Worm (Caenorhabditis elegans): ENCODE data around the gene gop-3.
A peak's percentile ranks its signal among the peaks of the same experiment; 100 is the strongest.

The gop-3 gene

ce11 chrIII:5230415-5230814 lies 30.1 kb upstream of the gop-3 start, which contains the start of gene prmt-5:
Gene prmt-5, plus strand, starts transcription at chrIII:5230555.
- no peak for TF ChIP-seq ceh-28 (tag; optimal IDR thresholded peaks at IDR 0.05)
- TF ChIP-seq eor-1 (tag; optimal IDR thresholded peaks at IDR 0.05): no peak
- TF ChIP-seq egl-5 (tag; optimal IDR thresholded peaks at IDR 0.05): no peak
- no peak for TF ChIP-seq tbx-2 (tag; optimal IDR thresholded peaks at IDR 0.05)
- no peak for TF ChIP-seq sea-2 (GFP tag; optimal IDR thresholded peaks at IDR 0.05)
- TF ChIP-seq lin-15B (tag; optimal IDR thresholded peaks at IDR 0.05): no peak
- TF ChIP-seq nhr-28 (tag; optimal IDR thresholded peaks at IDR 0.05): no peak
- no peak for TF ChIP-seq jun-1 (tag; optimal IDR thresholded peaks at IDR 0.05)
- TF ChIP-seq R02D3.7 (tag; optimal IDR thresholded peaks at IDR 0.05): no peak
- no peak for TF ChIP-seq nhr-237 (tag; optimal IDR thresholded peaks at IDR 0.05)
- TF ChIP-seq fos-1 (tag; optimal IDR thresholded peaks at IDR 0.05): no peak
- TF ChIP-seq unc-62 (GFP tag; optimal IDR thresholded peaks at IDR 0.05): no peak
- no peak for TF ChIP-seq fkh-10 (GFP tag; optimal IDR thresholded peaks at IDR 0.05)
- TF ChIP-seq elt-3 (tag; optimal IDR thresholded peaks at IDR 0.05): peak in 1 of 3 experiments; percentile 13
- TF ChIP-seq pha-4 (tag; optimal IDR thresholded peaks at IDR 0.05): peak; percentile 13
- peak; percentile 35 for TF ChIP-seq nhr-23 (tag; optimal IDR thresholded peaks at IDR 0.05)
- no peak for TF ChIP-seq hmg-11 (tag; optimal IDR thresholded peaks at IDR 0.05)
- TF ChIP-seq nhr-12 (tag; optimal IDR thresholded peaks at IDR 0.05): no peak
- TF ChIP-seq skn-1 (tag; optimal IDR thresholded peaks at IDR 0.05): no peak
- TF ChIP-seq zag-1 (tag; optimal IDR thresholded peaks at IDR 0.05): no peak
- TF ChIP-seq mdl-1 (tag; optimal IDR thresholded peaks at IDR 0.05): no peak
- no peak for TF ChIP-seq ZK546.5 (tag; optimal IDR thresholded peaks at IDR 0.05)
- TF ChIP-seq fkh-2 (tag; optimal IDR thresholded peaks at IDR 0.05): no peak
- TF ChIP-seq nhr-77 (tag; optimal IDR thresholded peaks at IDR 0.05): peak; percentile 22
- peak; percentile 27 for TF ChIP-seq elt-2 (tag; optimal IDR thresholded peaks at IDR 0.05)
- no peak for TF ChIP-seq egl-27 (tag; optimal IDR thresholded peaks at IDR 0.05)
- TF ChIP-seq ztf-11 (tag; optimal IDR thresholded peaks at IDR 0.05): no peak
- TF ChIP-seq pqm-1 (tag; optimal IDR thresholded peaks at IDR 0.05): peak; percentile 18
- no peak for TF ChIP-seq unc-39 (tag; optimal IDR thresholded peaks at IDR 0.05)
- TF ChIP-seq nhr-25 (tag; optimal IDR thresholded peaks at IDR 0.05): peak; percentile 30
- no peak for TF ChIP-seq ceh-16 (tag; optimal IDR thresholded peaks at IDR 0.05)
- TF ChIP-seq mml-1 (tag; optimal IDR thresholded peaks at IDR 0.05): no peak
- no peak for TF ChIP-seq nhr-67 (tag; optimal IDR thresholded peaks at IDR 0.05)
- no peak for TF ChIP-seq elt-1 (tag; optimal IDR thresholded peaks at IDR 0.05)
- no peak for TF ChIP-seq ceh-82 (tag; optimal IDR thresholded peaks at IDR 0.05)
- TF ChIP-seq nhr-76 (tag; optimal IDR thresholded peaks at IDR 0.05): no peak
- TF ChIP-seq daf-12 (tag; optimal IDR thresholded peaks at IDR 0.05): no peak
- no peak for TF ChIP-seq ceh-9 (tag; optimal IDR thresholded peaks at IDR 0.05)
- no peak for TF ChIP-seq lin-39 (tag; optimal IDR thresholded peaks at IDR 0.05)
- TF ChIP-seq lsy-12 (tag; optimal IDR thresholded peaks at IDR 0.05): peak; percentile 81
- TF ChIP-seq nhr-43 (tag; optimal IDR thresholded peaks at IDR 0.05; ENCODE audit: poor library complexity, severe bottlenecking): peak; percentile 73
- no peak for TF ChIP-seq ztf-4 (tag; optimal IDR thresholded peaks at IDR 0.05)
- TF ChIP-seq snpc-4 (tag; optimal IDR thresholded peaks at IDR 0.05): no peak
- TF ChIP-seq nfya-1 (tag; optimal IDR thresholded peaks at IDR 0.05; ENCODE audit: insufficient read depth): no peak
- peak; percentile 17 for TF ChIP-seq nhr-11 (tag; optimal IDR thresholded peaks at IDR 0.05)
- TF ChIP-seq ama-1 (optimal IDR thresholded peaks at IDR 0.05): peak; percentile 90
- peak; percentile 76 for TF ChIP-seq aly-2 (tag; optimal IDR thresholded peaks at IDR 0.05)

ce11 chrIII:5233140-5233539 lies 27.4 kb upstream of the gop-3 start:
- TF ChIP-seq fos-1 (tag; optimal IDR thresholded peaks at IDR 0.05) (no peak), R02D3.7 (tag; optimal IDR thresholded peaks at IDR 0.05) (no peak), pha-4 (tag; optimal IDR thresholded peaks at IDR 0.05) (peak; percentile 68), sea-2 (GFP tag; optimal IDR thresholded peaks at IDR 0.05) (no peak), fkh-2 (tag; optimal IDR thresholded peaks at IDR 0.05) (no peak), unc-39 (tag; optimal IDR thresholded peaks at IDR 0.05) (no peak), elt-1 (tag; optimal IDR thresholded peaks at IDR 0.05) (no peak)

All from whole organism, L3 larva.